Fruit fly (Drosophila melanogaster): Measurements from ENCODE around the gene ppk22.

ppk22 gene

DNA sequence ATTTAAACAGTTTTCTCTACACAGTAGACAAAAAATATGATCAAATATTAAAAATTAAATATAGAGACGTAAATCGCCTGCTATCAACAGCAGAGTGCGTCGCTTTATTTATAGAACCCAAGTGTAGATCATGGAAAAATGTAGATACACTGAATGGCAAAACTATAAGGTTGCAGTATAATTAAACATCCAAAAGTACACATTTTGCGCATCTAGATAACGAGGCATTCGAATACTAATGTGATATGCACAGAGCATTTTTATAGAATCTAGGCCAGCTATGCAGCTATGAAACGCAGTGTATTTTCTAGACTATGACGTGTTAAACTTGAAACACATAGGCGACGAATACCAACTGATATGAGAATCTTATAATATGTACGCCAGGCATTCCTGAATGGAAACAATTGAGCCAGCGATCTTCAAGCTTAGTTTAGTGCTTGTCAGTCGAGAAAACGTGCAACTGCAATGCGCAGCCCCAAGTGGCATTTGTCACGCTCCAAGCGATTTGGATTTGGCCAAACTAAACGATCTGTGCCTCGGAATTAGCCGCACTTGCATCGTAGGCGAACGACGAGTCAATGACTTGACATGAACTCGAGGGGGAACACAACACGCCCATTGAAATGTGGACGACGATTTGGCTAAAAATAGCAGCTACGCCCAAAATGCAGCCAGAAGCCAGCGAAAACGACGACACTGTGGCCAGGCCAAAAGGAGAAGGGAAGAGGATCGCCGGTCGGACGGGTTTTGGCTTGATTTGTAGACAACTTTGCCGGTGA lies 48.6 kb downstream of the ppk22 start (continued):
- TF ChIP-seq CG6792 (GFP tag; optimal IDR thresholded peaks at IDR 0.05) (peak; percentile 86), acj6 (GFP tag; optimal IDR thresholded peaks at IDR 0.05) (peak; percentile 89), dsx (GFP tag; optimal IDR thresholded peaks at IDR 0.05; ENCODE audit: poor library complexity, severe bottlenecking) (peak; percentile 86), CG31627 (GFP tag; optimal IDR thresholded peaks at IDR 0.05) (peak; percentile 86), CG11294 (GFP tag; IDR thresholded peaks at IDR 0.05) (peak; percentile 94), vri (GFP tag; optimal IDR thresholded peaks at IDR 0.05) (peak; percentile 87), CG8632 (GFP tag; optimal IDR thresholded peaks at IDR 0.05) (peak; percentile 74), svp (GFP tag) (no peak), CG10669 (GFP tag; optimal IDR thresholded peaks at IDR 0.05) (no peak), Ets21C (GFP tag; optimal IDR thresholded peaks at IDR 0.05) (peak; percentile 72), fd85E (GFP tag; optimal IDR thresholded peaks at IDR 0.05) (peak; percentile 52), Hr4 (GFP tag; optimal IDR thresholded peaks at IDR 0.05) (peak; percentile 93), fkh (GFP tag; optimal IDR thresholded peaks at IDR 0.05) (peak; percentile 80), eg (GFP tag; IDR thresholded peaks at IDR 0.05) (peak; percentile 98), CG6163 (GFP tag; IDR thresholded peaks at IDR 0.05) (peak; percentile 96), CG9139 (GFP tag; optimal IDR thresholded peaks at IDR 0.05) (no peak), Met (GFP tag; optimal IDR thresholded peaks at IDR 0.05) (no peak), CG3032 (tag; optimal IDR thresholded peaks at IDR 0.05) (peak; percentile 85), topi (GFP tag; optimal IDR thresholded peaks at IDR 0.05) (peak; percentile 83), Sox102F (GFP tag; optimal IDR thresholded peaks at IDR 0.05) (no peak), pdm3 (GFP tag; optimal IDR thresholded peaks at IDR 0.05) (peak; percentile 90), Hr39 (GFP tag; optimal IDR thresholded peaks at IDR 0.05) (peak; percentile 88), achi (GFP tag; optimal IDR thresholded peaks at IDR 0.05) (peak; percentile 87)

DNA sequence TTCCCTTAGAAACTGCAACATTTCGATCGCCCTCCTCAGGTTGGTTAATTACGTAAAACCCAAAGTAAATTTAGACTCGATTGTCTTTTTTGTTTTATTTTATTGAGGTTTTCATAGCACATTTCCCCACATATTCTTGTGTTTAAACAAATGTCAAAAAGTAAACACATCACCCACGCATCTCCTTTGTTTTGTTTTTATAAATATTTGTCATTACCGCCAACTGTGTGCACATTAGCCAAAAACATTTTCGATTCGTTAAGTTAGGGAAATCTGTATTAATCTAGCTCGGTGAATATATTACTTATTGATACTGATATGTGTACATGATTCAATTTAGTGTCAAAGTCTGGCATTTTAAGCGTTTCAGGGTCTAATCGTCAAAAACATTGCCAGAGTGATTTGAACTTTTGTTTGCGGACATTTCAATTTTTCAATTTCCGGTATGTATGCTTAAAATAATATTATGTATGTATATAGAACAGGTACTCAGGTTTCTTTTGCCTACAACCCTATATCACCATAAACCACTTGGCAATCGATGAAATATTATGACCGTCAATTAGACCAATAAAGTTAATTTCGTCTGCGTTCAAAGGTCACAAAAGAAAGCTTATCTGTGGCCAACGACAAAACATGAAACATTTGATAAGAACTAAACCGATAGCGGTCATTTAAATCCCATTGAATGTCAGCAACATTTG lies 49.9 kb downstream of the ppk22 start:
- TF ChIP-seq CG15336 (GFP tag; IDR thresholded peaks at IDR 0.05): no peak
- TF ChIP-seq vri (GFP tag; optimal IDR thresholded peaks at IDR 0.05): peak; percentile 65
- peak; percentile 87 for TF ChIP-seq fkh (GFP tag; optimal IDR thresholded peaks at IDR 0.05)
